Worm (Caenorhabditis elegans) whole organism, late embryonic: ENCODE measurements around the gene rpn-5.

Experiments
- C08G9.2 ChIP-seq: sonication (generic microtip); optimal IDR thresholded peaks from 2 replicates; lab custom pipeline; 2016; ENCODE audit warnings: mild to moderate bottlenecking, missing genetic modification characterization, moderate library complexity, missing compliant biosample characterization
- lim-6 ChIP-seq: sonication (generic microtip); optimal IDR thresholded peaks from 2 replicates; lab custom pipeline; 2016; ENCODE audit warnings: missing genetic modification characterization, missing compliant biosample characterization
- lin-11 ChIP-seq: fragments of 200-800 bp; sonication (Bioruptor generic); optimal IDR thresholded peaks from 2 replicates; lab custom pipeline; 2018; ENCODE audit warnings: mild to moderate bottlenecking, missing genetic modification characterization, missing compliant biosample characterization
- mec-3 ChIP-seq: sonication (generic microtip); optimal IDR thresholded peaks from 2 replicates; lab custom pipeline; 2016; ENCODE audit warnings: borderline replicate concordance, missing genetic modification characterization, missing compliant biosample characterization
- nfya-1 ChIP-seq: sonication (generic microtip); optimal IDR thresholded peaks from 2 replicates; lab custom pipeline; 2017; ENCODE audit warnings: missing genetic modification characterization, mild to moderate bottlenecking, missing compliant biosample characterization, antibody characterized with exemption, moderate library complexity

ce11 chrII:4689477-4689876 is 8.8 kb downstream of the rpn-5 start, which contains the start of gene F10G7.12:
- TF ChIP-seq lim-6 (tag; lab: Kevin White, UChicago): no peak
- no peak for TF ChIP-seq lin-11 (tag; lab: Kevin White, UChicago)
- TF ChIP-seq C08G9.2 (tag; lab: Kevin White, UChicago): no peak
- TF ChIP-seq mec-3 (tag; lab: Kevin White, UChicago): no peak
- TF ChIP-seq nfya-1 (tag; lab: Kevin White, UChicago): no peak
